In the genomic region with DNA sequence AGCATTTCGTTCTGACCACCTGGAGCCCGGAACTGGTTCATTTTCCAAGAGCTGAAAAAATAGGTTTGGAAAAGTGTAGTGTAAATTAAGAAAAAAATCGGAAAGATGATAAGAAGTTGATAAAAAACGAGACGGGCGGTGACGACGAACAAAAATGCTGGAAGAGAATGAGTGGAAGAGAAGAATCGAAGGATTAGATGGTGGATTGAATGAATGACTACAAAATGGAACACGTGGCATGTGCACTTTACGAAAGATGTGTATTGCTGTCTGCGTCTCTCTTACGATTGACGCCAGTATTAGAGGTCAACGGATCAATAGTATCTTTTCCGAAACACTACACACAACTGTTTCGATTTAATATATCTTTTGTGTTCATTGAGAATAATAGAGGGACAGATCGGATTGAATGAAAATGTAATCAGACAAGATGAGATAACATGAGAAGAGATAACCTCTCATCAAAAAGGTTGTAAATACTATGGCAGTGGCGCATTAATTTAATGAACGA, we compare ENCODE assay signal across 6 worm cellular contexts.
TF ChIP-seq lines count a peak whose summit lies in the region.

A gene (minus strand): TSS at position 51 of the 511 bp plus-strand sequence.

TF ChIP-seq in whole organism, L1 larva, 84 proteins besides CTCF, POLR2A, EP300 and RAD21 (continued from another document and continues in another):
- TF ChIP-seq ceh-82 (tag; optimal IDR thresholded peaks at IDR 0.05; lab: Kevin White, UChicago) (no peak), ztf-4 (tag; optimal IDR thresholded peaks at IDR 0.05; lab: Kevin White, UChicago) (peak; percentile 50), rnt-1 (tag; optimal IDR thresholded peaks at IDR 0.05; lab: Kevin White, UChicago) (peak; percentile 61), blmp-1 (tag; optimal IDR thresholded peaks at IDR 0.05; lab: Kevin White, UChicago) (peak; percentile 44), lsy-2 (tag; optimal IDR thresholded peaks at IDR 0.05; lab: Kevin White, UChicago) (peak; percentile 39 to 40), nhr-19 (GFP tag; conservative IDR thresholded peaks at IDR 0.05; lab: Robert Waterston, UW) (peak; percentile 55), C16A3.4 (tag; optimal IDR thresholded peaks at IDR 0.05; lab: Kevin White, UChicago) (no peak), unc-30 (tag; optimal IDR thresholded peaks at IDR 0.05; lab: Kevin White, UChicago) (no peak), mep-1 (tag; optimal IDR thresholded peaks at IDR 0.05; lab: Kevin White, UChicago) (peak; percentile 40), lin-13 (GFP tag; optimal IDR thresholded peaks at IDR 0.05; lab: Kevin White, UChicago) (no peak), nhr-47 (tag; optimal IDR thresholded peaks at IDR 0.05; lab: Kevin White, UChicago) (peak; percentile 17), sup-37 (GFP tag; optimal IDR thresholded peaks at IDR 0.05; lab: Kevin White, UChicago) (no peak), mdl-1 (tag; optimal IDR thresholded peaks at IDR 0.05; lab: Kevin White, UChicago) (peak in 1 of 2 experiments; percentile 85), C34B4.2 (tag; optimal IDR thresholded peaks at IDR 0.05; lab: Kevin White, UChicago) (no peak), lin-35 (GFP tag; optimal IDR thresholded peaks at IDR 0.05; lab: Kevin White, UChicago) (peak in 1 of 2 experiments; percentile 1), nhr-85 (tag; lab: Kevin White, UChicago) (peak; percentile 36), egl-27 (tag; optimal IDR thresholded peaks at IDR 0.05; lab: Kevin White, UChicago) (no peak), F16B12.6 (tag; optimal IDR thresholded peaks at IDR 0.05; lab: Kevin White, UChicago) (no peak), nhr-71 (tag; optimal IDR thresholded peaks at IDR 0.05; lab: Kevin White, UChicago) (peak; percentile 77), zag-1 (tag; optimal IDR thresholded peaks at IDR 0.05; lab: Kevin White, UChicago) (no peak), lir-3 (tag; optimal IDR thresholded peaks at IDR 0.05; lab: Kevin White, UChicago; ENCODE audit: poor library complexity) (peak; percentile 14)

TF ChIP-seq in whole organism, L2 larva, 48 proteins besides CTCF, POLR2A, EP300 and RAD21 (continued from another document and continues in another):
- peak; percentile 2 for TF ChIP-seq nhr-25 (tag; optimal IDR thresholded peaks at IDR 0.05; lab: Kevin White, UChicago)
- TF ChIP-seq alr-1 (tag; optimal IDR thresholded peaks at IDR 0.05; lab: Kevin White, UChicago): no peak
- no peak for TF ChIP-seq mbf-1 (tag; optimal IDR thresholded peaks at IDR 0.05; lab: Kevin White, UChicago)
- TF ChIP-seq lsy-2 (tag; optimal IDR thresholded peaks at IDR 0.05; lab: Kevin White, UChicago): peak in 1 of 2 experiments; percentile 67
- peak; percentile 59 for TF ChIP-seq F13H6.1 (tag; optimal IDR thresholded peaks at IDR 0.05; lab: Kevin White, UChicago)
- no peak for TF ChIP-seq ama-1 (optimal IDR thresholded peaks at IDR 0.05; lab: Kevin White, UChicago)
- TF ChIP-seq ceh-16 (tag; optimal IDR thresholded peaks at IDR 0.05; lab: Kevin White, UChicago): no peak
- TF ChIP-seq snpc-4 (tag; optimal IDR thresholded peaks at IDR 0.05; lab: Kevin White, UChicago): no peak
- no peak for TF ChIP-seq nhr-77 (tag; optimal IDR thresholded peaks at IDR 0.05; lab: Kevin White, UChicago)
- peak; percentile 1 for TF ChIP-seq gmeb-1 (tag; optimal IDR thresholded peaks at IDR 0.05; lab: Kevin White, UChicago)
- TF ChIP-seq nhr-23 (tag; optimal IDR thresholded peaks at IDR 0.05; lab: Kevin White, UChicago): no peak
- no peak for TF ChIP-seq unc-62 (GFP tag; optimal IDR thresholded peaks at IDR 0.05; lab: Kevin White, UChicago)
- no peak for TF ChIP-seq ztf-11 (tag; optimal IDR thresholded peaks at IDR 0.05; lab: Kevin White, UChicago)
- TF ChIP-seq ZK546.5 (tag; optimal IDR thresholded peaks at IDR 0.05; lab: Kevin White, UChicago): no peak
- TF ChIP-seq mdl-1 (tag; optimal IDR thresholded peaks at IDR 0.05; lab: Kevin White, UChicago): peak; percentile 11 to 21
- no peak for TF ChIP-seq nhr-237 (tag; optimal IDR thresholded peaks at IDR 0.05; lab: Kevin White, UChicago)
- TF ChIP-seq nhr-21 (tag; optimal IDR thresholded peaks at IDR 0.05; lab: Kevin White, UChicago): peak; percentile 83
- no peak for TF ChIP-seq nhr-12 (tag; optimal IDR thresholded peaks at IDR 0.05; lab: Kevin White, UChicago)
- no peak for TF ChIP-seq nhr-11 (tag; optimal IDR thresholded peaks at IDR 0.05; lab: Kevin White, UChicago)
- peak; percentile 25 for TF ChIP-seq lin-13 (GFP tag; optimal IDR thresholded peaks at IDR 0.05; lab: Kevin White, UChicago)
- TF ChIP-seq peb-1 (tag; optimal IDR thresholded peaks at IDR 0.05; lab: Kevin White, UChicago): no peak
- no peak for TF ChIP-seq elt-3 (tag; optimal IDR thresholded peaks at IDR 0.05; lab: Kevin White, UChicago)

TF ChIP-seq in whole organism, L3 larva, 47 proteins besides CTCF, POLR2A, EP300 and RAD21 (continued from another document):
- TF ChIP-seq elt-2 (tag; optimal IDR thresholded peaks at IDR 0.05; lab: Kevin White, UChicago) (peak; percentile 56), ztf-11 (tag; optimal IDR thresholded peaks at IDR 0.05; lab: Kevin White, UChicago) (no peak), skn-1 (tag; optimal IDR thresholded peaks at IDR 0.05; lab: Kevin White, UChicago) (no peak), hmg-11 (tag; optimal IDR thresholded peaks at IDR 0.05; lab: Kevin White, UChicago) (peak; percentile 25), pha-4 (tag; optimal IDR thresholded peaks at IDR 0.05; lab: Kevin White, UChicago) (peak; percentile 20), nhr-76 (tag; optimal IDR thresholded peaks at IDR 0.05; lab: Kevin White, UChicago) (no peak), ceh-16 (tag; optimal IDR thresholded peaks at IDR 0.05; lab: Kevin White, UChicago) (no peak), egl-5 (tag; optimal IDR thresholded peaks at IDR 0.05; lab: Kevin White, UChicago) (no peak), lsy-12 (tag; optimal IDR thresholded peaks at IDR 0.05; lab: Kevin White, UChicago) (no peak), ceh-82 (tag; optimal IDR thresholded peaks at IDR 0.05; lab: Kevin White, UChicago) (no peak), nhr-12 (tag; optimal IDR thresholded peaks at IDR 0.05; lab: Kevin White, UChicago) (no peak), elt-1 (tag; optimal IDR thresholded peaks at IDR 0.05; lab: Kevin White, UChicago) (no peak), ceh-28 (tag; optimal IDR thresholded peaks at IDR 0.05; lab: Kevin White, UChicago) (peak; percentile 53), nhr-25 (tag; optimal IDR thresholded peaks at IDR 0.05; lab: Kevin White, UChicago) (peak; percentile 65), nhr-43 (tag; optimal IDR thresholded peaks at IDR 0.05; lab: Kevin White, UChicago; ENCODE audit: poor library complexity, severe bottlenecking) (peak; percentile 67), nfya-1 (tag; optimal IDR thresholded peaks at IDR 0.05; lab: Kevin White, UChicago; ENCODE audit: insufficient read depth) (peak; percentile 38), elt-3 (tag; optimal IDR thresholded peaks at IDR 0.05; lab: Kevin White, UChicago) (no peak), nhr-23 (tag; optimal IDR thresholded peaks at IDR 0.05; lab: Kevin White, UChicago) (peak; percentile 88)

TF ChIP-seq in whole organism, L4 larva, 104 proteins besides CTCF, POLR2A, EP300 and RAD21 (continued from another document):
- TF ChIP-seq ceh-82 (tag; optimal IDR thresholded peaks at IDR 0.05; lab: Kevin White, UChicago) (no peak), unc-62 (GFP tag; optimal IDR thresholded peaks at IDR 0.05 in 1 of 2; lab: Kevin White, UChicago) (peak in 1 of 2 experiments; percentile 68), unc-62 (tag; optimal IDR thresholded peaks at IDR 0.05; lab: Kevin White, UChicago) (no peak), nhr-76 (tag; optimal IDR thresholded peaks at IDR 0.05; lab: Kevin White, UChicago) (no peak), mxl-3 (GFP tag; optimal IDR thresholded peaks at IDR 0.05; lab: Kevin White, UChicago) (peak; percentile 87), hlh-11 (tag; optimal IDR thresholded peaks at IDR 0.05; lab: Kevin White, UChicago) (peak; percentile 45)

TF ChIP-seq in whole organism, mixed stage, embryonic, 35 proteins besides CTCF, POLR2A, EP300 and RAD21 (continued from another document):
- TF ChIP-seq nhr-28 (tag; optimal IDR thresholded peaks at IDR 0.05; lab: Kevin White, UChicago) (no peak), pha-4 (tag; optimal IDR thresholded peaks at IDR 0.05; lab: Kevin White, UChicago) (no peak), ceh-39 (tag; optimal IDR thresholded peaks at IDR 0.05; lab: Kevin White, UChicago) (no peak), nhr-237 (tag; optimal IDR thresholded peaks at IDR 0.05; lab: Kevin White, UChicago) (no peak), zip-8 (tag; optimal IDR thresholded peaks at IDR 0.05; lab: Kevin White, UChicago) (no peak), elt-1 (tag; optimal IDR thresholded peaks at IDR 0.05; lab: Kevin White, UChicago; ENCODE audit: borderline replicate concordance, insufficient read depth) (peak; percentile 56), mep-1 (tag; optimal IDR thresholded peaks at IDR 0.05; lab: Kevin White, UChicago) (no peak), lin-13 (tag; optimal IDR thresholded peaks at IDR 0.05; lab: Kevin White, UChicago) (no peak), mab-5 (tag; optimal IDR thresholded peaks at IDR 0.05; lab: Kevin White, UChicago) (no peak), elt-3 (tag; optimal IDR thresholded peaks at IDR 0.05; lab: Kevin White, UChicago) (no peak), nhr-76 (tag; optimal IDR thresholded peaks at IDR 0.05; lab: Kevin White, UChicago) (no peak), nhr-12 (tag; optimal IDR thresholded peaks at IDR 0.05; lab: Kevin White, UChicago) (no peak), blmp-1 (tag; optimal IDR thresholded peaks at IDR 0.05; lab: Kevin White, UChicago) (no peak), mls-2 (tag; optimal IDR thresholded peaks at IDR 0.05; lab: Kevin White, UChicago) (no peak), M03D4.4 (tag; optimal IDR thresholded peaks at IDR 0.05; lab: Kevin White, UChicago) (no peak), unc-120 (tag; optimal IDR thresholded peaks at IDR 0.05; lab: Kevin White, UChicago; ENCODE audit: poor library complexity, severe bottlenecking) (peak; percentile 47), sem-2 (GFP tag; optimal IDR thresholded peaks at IDR 0.05; lab: Kevin White, UChicago) (no peak)

TF ChIP-seq in whole organism, young adult, 124 proteins besides CTCF, POLR2A, EP300 and RAD21 (continued from another document):
- TF ChIP-seq ztf-25 (GFP tag; IDR thresholded peaks at IDR 0.05; lab: Robert Waterston, UW) (no peak), snpc-1.1 (tag; optimal IDR thresholded peaks at IDR 0.05; lab: Kevin White, UChicago; ENCODE audit: insufficient read depth) (no peak)
TF ChIP-seq in whole organism, young adult: peak in this region for 4.
